Fruit fly (Drosophila melanogaster): ENCODE results near the gene CG11726.
A peak's percentile ranks its signal among the peaks of the same experiment; 100 is the strongest.

DNA sequence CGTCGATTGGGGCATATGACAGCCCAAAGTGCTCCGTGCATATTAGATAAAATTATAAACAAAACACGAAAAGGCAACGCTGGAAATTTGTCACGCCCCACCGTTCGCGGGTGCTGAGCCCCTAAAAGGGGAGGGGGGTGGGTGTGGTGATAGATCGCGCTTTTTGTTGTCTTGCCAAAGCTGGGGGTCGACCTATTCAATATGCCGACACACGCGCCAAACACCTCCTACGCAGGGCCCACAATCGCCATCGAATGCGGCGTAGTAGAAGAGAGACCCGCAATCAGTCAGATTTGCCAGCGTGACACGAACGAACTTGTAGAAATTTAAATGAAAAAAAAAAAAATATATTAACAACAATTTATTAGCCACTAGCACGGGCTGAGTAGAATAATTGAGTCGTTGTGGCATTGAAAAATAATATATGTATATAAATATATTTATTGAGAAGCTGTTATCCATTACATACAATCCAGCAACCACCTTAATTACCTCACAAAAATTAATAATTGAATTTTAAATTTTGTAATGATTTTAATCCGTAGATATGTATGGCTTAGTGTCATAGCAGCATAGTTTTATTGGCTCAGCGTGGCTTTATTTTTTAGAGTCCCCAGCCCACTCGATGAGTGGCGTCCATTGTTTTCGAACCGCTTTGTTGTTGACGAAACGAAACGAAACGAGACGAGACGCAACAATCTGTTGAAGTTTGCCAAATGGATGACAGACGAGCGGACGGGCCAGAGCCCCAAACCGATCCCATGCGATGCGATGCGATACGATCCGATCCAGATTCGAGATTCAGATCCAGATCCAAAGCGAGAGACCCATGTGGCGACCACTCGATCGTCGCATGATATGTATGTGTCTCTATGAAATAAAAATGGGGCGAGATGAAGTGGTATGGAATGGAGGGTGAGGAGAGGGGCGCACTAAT lies 45.3 kb upstream of the CG11726 start:
- TF ChIP-seq toe (GFP tag; optimal IDR thresholded peaks at IDR 0.05) (no peak), pad (GFP tag; optimal IDR thresholded peaks at IDR 0.05) (peak; percentile 58), CG5204 (GFP tag; optimal IDR thresholded peaks at IDR 0.05) (peak; percentile 60), CG1620 (GFP tag; optimal IDR thresholded peaks at IDR 0.05) (no peak), kay (GFP tag; ENCODE audit: borderline replicate concordance) (no peak)
